Fruit fly (Drosophila melanogaster) whole organism, embryonic: Measurements from ENCODE around the gene CG13893.
A peak's percentile ranks its signal among the peaks of the same experiment; 100 is the strongest.

Source experiments
- Adf1 ChIP-seq: fragments of 200-800 bp; sonication (Bioruptor generic); IDR thresholded peaks from 2 replicates; pipeline ENCODE4 v1.3.6; 2022; ENCODE audit warnings: missing biosample characterization, missing genetic modification characterization
- Atf-2 ChIP-seq: fragments of 200-800 bp; sonication (Bioruptor generic); optimal IDR thresholded peaks from 2 replicates; lab custom pipeline; 2016; ENCODE audit warnings: missing biosample characterization, missing genetic modification characterization
- Blimp-1 ChIP-seq: fragments of 200-800 bp; sonication (Bioruptor generic); optimal IDR thresholded peaks from 3 replicates; lab custom pipeline; 2018; ENCODE audit warnings: missing biosample characterization, missing genetic modification characterization, mild to moderate bottlenecking, moderate library complexity, missing genetic modification reagents
- CG10209 ChIP-seq: fragments of 200-800 bp; sonication (Bioruptor generic); optimal IDR thresholded peaks from 3 replicates; lab custom pipeline; 2017; ENCODE audit warnings: missing biosample characterization, mild to moderate bottlenecking, missing genetic modification characterization, missing genetic modification reagents
- CG11456 ChIP-seq: fragments of 200-800 bp; sonication (Bioruptor generic); IDR thresholded peaks from 3 replicates; pipeline ENCODE4 v1.3.6; 2022; ENCODE audit warnings: missing biosample characterization, missing genetic modification characterization
- CG12104 ChIP-seq: fragments of 200-800 bp; sonication (Bioruptor generic); optimal IDR thresholded peaks from 3 replicates; lab custom pipeline; 2016; ENCODE audit warnings: missing biosample characterization, missing genetic modification characterization
- CG1233 ChIP-seq: fragments of 200-800 bp; sonication (Bioruptor generic); optimal IDR thresholded peaks from 4 replicates; lab custom pipeline; 2018; ENCODE audit warnings: missing biosample characterization, mild to moderate bottlenecking, missing genetic modification characterization
- CG12769 ChIP-seq: fragments of 200-800 bp; sonication (Bioruptor generic); optimal IDR thresholded peaks from 2 replicates; lab custom pipeline; 2019; ENCODE audit warnings: missing biosample characterization, mild to moderate bottlenecking, missing genetic modification characterization, moderate library complexity
- CG16779 ChIP-seq: fragments of 200-800 bp; sonication (Bioruptor generic); IDR thresholded peaks from 2 replicates; pipeline ENCODE4 v1.3.6; 2022; ENCODE audit warnings: missing biosample characterization, missing genetic modification characterization
- CG17385 ChIP-seq: fragments of 200-800 bp; sonication (Bioruptor generic); optimal IDR thresholded peaks from 3 replicates; lab custom pipeline; 2018; ENCODE audit warnings: missing biosample characterization, mild to moderate bottlenecking, missing genetic modification characterization
- CG18476 ChIP-seq: fragments of 200-800 bp; sonication (Bioruptor generic); optimal IDR thresholded peaks from 2 replicates; lab custom pipeline; 2016; ENCODE audit warnings: missing biosample characterization, mild to moderate bottlenecking, missing genetic modification characterization
- CG2678 ChIP-seq: fragments of 200-800 bp; sonication (Bioruptor generic); optimal IDR thresholded peaks from 3 replicates; lab custom pipeline; 2019; ENCODE audit warnings: missing biosample characterization, mild to moderate bottlenecking, missing genetic modification characterization, moderate library complexity
- CG32772 ChIP-seq: fragments of 200-800 bp; sonication (Bioruptor generic); IDR thresholded peaks from 2 replicates; pipeline ENCODE4 v1.3.6; 2022; ENCODE audit warnings: missing biosample characterization, missing genetic modification characterization
- CG42726 ChIP-seq: fragments of 200-800 bp; sonication (Bioruptor generic); IDR thresholded peaks from 2 replicates; pipeline ENCODE4 v1.3.6; 2022; ENCODE audit warnings: missing biosample characterization, missing genetic modification characterization; ENCODE audit not compliant: partially characterized antibody
- CG4328 ChIP-seq: fragments of 200-800 bp; sonication (Bioruptor generic); optimal IDR thresholded peaks from 3 replicates; lab custom pipeline; 2017; ENCODE audit warnings: missing biosample characterization, missing genetic modification reagents, missing genetic modification characterization
- CG6175 ChIP-seq: fragments of 200-800 bp; sonication (Bioruptor generic); IDR thresholded peaks from 3 replicates; pipeline ENCODE4 v1.3.6; 2022; ENCODE audit warnings: missing biosample characterization, missing genetic modification characterization
- CG8478 ChIP-seq: fragments of >200 bp; optimal IDR thresholded peaks from 2 replicates; lab custom pipeline; 2018
- D19B ChIP-seq: fragments of 200-800 bp; sonication (Bioruptor generic); optimal IDR thresholded peaks from 2 replicates; lab custom pipeline; 2017; ENCODE audit warnings: missing biosample characterization, mild to moderate bottlenecking, missing genetic modification characterization
- Dbx ChIP-seq: fragments of 200-800 bp; sonication (Bioruptor generic); IDR thresholded peaks from 3 replicates; pipeline ENCODE4 v1.3.6; 2022; ENCODE audit warnings: missing biosample characterization, missing genetic modification characterization
- Fer2 ChIP-seq: fragments of 200-800 bp; sonication (Bioruptor generic); optimal IDR thresholded peaks from 2 replicates; lab custom pipeline; 2018; ENCODE audit warnings: missing biosample characterization, mild to moderate bottlenecking, missing genetic modification characterization, moderate library complexity
- GATAe ChIP-seq: fragments of 200-800 bp; sonication (Bioruptor generic); conservative IDR thresholded peaks from 2 replicates; pipeline ENCODE4 v1.3.6; 2022; ENCODE audit warnings: missing biosample characterization, missing genetic modification characterization
- Gug ChIP-seq: fragments of 200-800 bp; sonication (Bioruptor generic); IDR thresholded peaks from 4 replicates; pipeline ENCODE4 v1.3.6; 2022; ENCODE audit warnings: missing biosample characterization, missing genetic modification characterization
- HLH54F ChIP-seq: fragments of 200-800 bp; sonication (Bioruptor generic); optimal IDR thresholded peaks from 3 replicates; lab custom pipeline; 2016; ENCODE audit warnings: missing biosample characterization, missing genetic modification characterization
- Opbp ChIP-seq: fragments of 200-800 bp; sonication (Bioruptor generic); IDR thresholded peaks from 3 replicates; pipeline ENCODE4 v1.3.6; 2022; ENCODE audit warnings: missing biosample characterization, missing genetic modification characterization; ENCODE audit not compliant: partially characterized antibody
- ac ChIP-seq: fragments of 200-800 bp; sonication (Bioruptor generic); optimal IDR thresholded peaks from 3 replicates; lab custom pipeline; 2017; ENCODE audit warnings: missing biosample characterization, mild to moderate bottlenecking, missing genetic modification characterization
- al ChIP-seq: fragments of 200-800 bp; sonication (Bioruptor generic); IDR thresholded peaks from 2 replicates; pipeline ENCODE4 v1.3.6; 2022; ENCODE audit warnings: missing biosample characterization, missing genetic modification characterization
- ap ChIP-seq: fragments of 200-800 bp; sonication (Bioruptor generic); IDR thresholded peaks from 2 replicates; pipeline ENCODE4 v1.3.6; 2022; ENCODE audit warnings: missing biosample characterization, missing genetic modification characterization
- ase ChIP-seq: fragments of 200-800 bp; sonication (Bioruptor generic); IDR thresholded peaks from 3 replicates; pipeline ENCODE4 v1.3.6; 2022; ENCODE audit warnings: missing biosample characterization, missing genetic modification characterization
- ato ChIP-seq: fragments of 200-800 bp; sonication (Bioruptor generic); IDR thresholded peaks from 2 replicates; pipeline ENCODE4 v1.3.6; 2022; ENCODE audit warnings: missing biosample characterization, missing genetic modification characterization; ENCODE audit not compliant: partially characterized antibody
- cad ChIP-seq: fragments of >200 bp; optimal IDR thresholded peaks from 2 replicates; lab custom pipeline; 2017; ENCODE audit warnings: missing biosample characterization, missing genetic modification characterization
- chif ChIP-seq, 2 experiments: fragments of 200-800 bp; sonication (Bioruptor generic); optimal IDR thresholded peaks; 3 replicates each; lab custom pipeline; 2016; ENCODE audit warnings: missing biosample characterization in 2 of 2, missing genetic modification characterization in 2 of 2
- ci ChIP-seq: fragments of 200-800 bp; sonication (Bioruptor generic); IDR thresholded peaks from 3 replicates; pipeline ENCODE4 v1.3.6; 2022; ENCODE audit warnings: missing biosample characterization, missing genetic modification characterization
- crc ChIP-seq: fragments of 200-800 bp; sonication (Bioruptor generic); optimal IDR thresholded peaks from 2 replicates; lab custom pipeline; 2016; ENCODE audit warnings: missing biosample characterization, missing genetic modification characterization
- emc ChIP-seq: fragments of 200-800 bp; sonication (Bioruptor generic); optimal IDR thresholded peaks from 2 replicates; lab custom pipeline; 2016; ENCODE audit warnings: missing biosample characterization, missing genetic modification characterization
- ftz-f1 ChIP-seq: fragments of 200-800 bp; sonication (Bioruptor generic); optimal IDR thresholded peaks from 2 replicates; lab custom pipeline; 2016; ENCODE audit warnings: missing biosample characterization, missing genetic modification characterization
- gt ChIP-seq: fragments of 200-800 bp; sonication (Bioruptor generic); IDR thresholded peaks from 2 replicates; pipeline ENCODE4 v1.3.6; 2022; ENCODE audit warnings: missing biosample characterization, missing genetic modification characterization
- ind ChIP-seq: fragments of 200-800 bp; sonication (Bioruptor generic); optimal IDR thresholded peaks from 3 replicates; lab custom pipeline; 2016; ENCODE audit warnings: missing biosample characterization, missing genetic modification characterization
- kah ChIP-seq: fragments of 200-800 bp; sonication (Bioruptor generic); optimal IDR thresholded peaks from 2 replicates; lab custom pipeline; 2018; ENCODE audit warnings: missing biosample characterization, mild to moderate bottlenecking, missing genetic modification characterization
- klu ChIP-seq: fragments of 200-800 bp; sonication (Bioruptor generic); IDR thresholded peaks from 2 replicates; pipeline ENCODE4 v1.3.6; 2022; ENCODE audit warnings: missing biosample characterization, missing genetic modification characterization
- lbe ChIP-seq: fragments of 200-800 bp; sonication (Bioruptor generic); optimal IDR thresholded peaks from 2 replicates; lab custom pipeline; 2016; ENCODE audit warnings: missing biosample characterization, mild to moderate bottlenecking, missing genetic modification characterization
- mam ChIP-seq: fragments of 200-800 bp; sonication (Bioruptor generic); optimal IDR thresholded peaks from 3 replicates; lab custom pipeline; 2016; ENCODE audit warnings: missing biosample characterization, missing genetic modification characterization
- nerfin-1 ChIP-seq: fragments of 200-800 bp; sonication (Bioruptor generic); optimal IDR thresholded peaks from 3 replicates; lab custom pipeline; 2019; ENCODE audit warnings: missing biosample characterization, mild to moderate bottlenecking, missing genetic modification characterization, moderate library complexity
- sens-2 ChIP-seq: fragments of 200-800 bp; sonication (Bioruptor generic); IDR thresholded peaks from 2 replicates; pipeline ENCODE4 v1.3.6; 2022; ENCODE audit warnings: missing biosample characterization, missing genetic modification characterization
- sim ChIP-seq: fragments of 200-800 bp; sonication (Bioruptor generic); IDR thresholded peaks from 2 replicates; pipeline ENCODE4 v1.3.6; 2022; ENCODE audit warnings: missing biosample characterization, missing genetic modification characterization
- sisA ChIP-seq: fragments of 200-800 bp; sonication (Bioruptor generic); IDR thresholded peaks from 2 replicates; pipeline ENCODE4 v1.3.6; 2022; ENCODE audit warnings: missing biosample characterization, missing genetic modification characterization
- slbo ChIP-seq: fragments of 200-800 bp; sonication (Bioruptor generic); IDR thresholded peaks from 2 replicates; pipeline ENCODE4 v1.3.6; 2022; ENCODE audit warnings: missing biosample characterization, missing genetic modification characterization
- tll ChIP-seq, 2 experiments: fragments of 200-800 bp in 1 of 2; fragments of >200 bp in 1 of 2; sonication (Bioruptor generic) in 1 of 2; optimal IDR thresholded peaks; 2 replicates each; lab custom pipeline; 2017 to 2019; ENCODE audit warnings: missing biosample characterization in 2 of 2, missing genetic modification characterization in 2 of 2, mild to moderate bottlenecking in 1 of 2, moderate library complexity in 1 of 2
- vvl ChIP-seq: fragments of 200-800 bp; sonication (Bioruptor generic); IDR thresholded peaks from 2 replicates; pipeline ENCODE4 v1.3.6; 2022; ENCODE audit warnings: missing biosample characterization, missing genetic modification characterization
- yki ChIP-seq: fragments of >200 bp; optimal IDR thresholded peaks from 3 replicates; lab custom pipeline; 2018
- zen2 ChIP-seq: fragments of 200-800 bp; sonication (Bioruptor generic); IDR thresholded peaks from 3 replicates; pipeline ENCODE4 v1.3.6; 2022; ENCODE audit warnings: missing biosample characterization, missing genetic modification characterization; ENCODE audit not compliant: partially characterized antibody

CG13893 gene

dm6 chr3L:634319-635015, 30.7 kb upstream of the CG13893 start (continued):
- TF ChIP-seq tll (GFP tag; optimal IDR thresholded peaks at IDR 0.05; lab: Kevin White, UChicago) (peak in 1 of 2 experiments; percentile 12), ftz-f1 (GFP tag; lab: Kevin White, UChicago) (no peak), nerfin-1 (peak; percentile 88), CG12769 (tag; lab: Kevin White, UChicago) (peak; percentile 47), Blimp-1 (GFP tag; lab: Kevin White, UChicago) (peak; percentile 94), vvl (GFP tag; lab: Robert Waterston, UW) (peak; percentile 93), crc (GFP tag; lab: Kevin White, UChicago) (peak; percentile 92), CG32772 (GFP tag; lab: Robert Waterston, UW) (peak; percentile 93), CG12104 (GFP tag; lab: Kevin White, UChicago) (peak; percentile 86), Dbx (GFP tag; lab: Robert Waterston, UW) (no peak; the same call in 2 of the 3 replicates), Fer2 (peak; percentile 50), chif (GFP tag; optimal IDR thresholded peaks at IDR 0.05; lab: Kevin White, UChicago) (peak; percentile 94 to 97), HLH54F (peak; percentile 88), ci (peak; percentile 97), yki (no peak), emc (peak; percentile 60), CG16779 (GFP tag; lab: Robert Waterston, UW) (0 out of 2 replicates have a peak, but pooled peaks have one; percentile 29), sim (GFP tag; lab: Robert Waterston, UW) (peak; percentile 90), gt (GFP tag; lab: Robert Waterston, UW) (peak; percentile 82), cad (GFP tag; lab: Kevin White, UChicago) (no peak), klu (GFP tag; lab: Robert Waterston, UW) (peak; percentile 71), CG17385 (GFP tag; lab: Kevin White, UChicago) (peak; percentile 91), CG10209 (GFP tag; lab: Kevin White, UChicago) (peak; percentile 93), D19B (peak; percentile 25), sisA (GFP tag; lab: Robert Waterston, UW) (peak; percentile 93), Gug (peak; percentile 85), Atf-2 (GFP tag; lab: Kevin White, UChicago) (peak; percentile 89), ase (GFP tag; lab: Robert Waterston, UW) (peak; percentile 87), CG1233 (GFP tag; lab: Kevin White, UChicago) (peak; percentile 85), slbo (GFP tag; lab: Robert Waterston, UW) (peak; percentile 80), ato (no peak), Opbp (GFP tag; lab: Robert Waterston, UW) (no peak), sens-2 (GFP tag; lab: Robert Waterston, UW) (peak; percentile 90), GATAe (GFP tag; lab: Robert Waterston, UW) (no peak), zen2 (GFP tag; lab: Robert Waterston, UW) (no peak), al (GFP tag; lab: Robert Waterston, UW) (no peak; the same call in 1 of the 2 replicates), ap (peak; percentile 88), kah (GFP tag; lab: Kevin White, UChicago) (peak; percentile 80), ac (GFP tag; lab: Kevin White, UChicago) (peak; percentile 81), lbe (GFP tag; lab: Kevin White, UChicago) (peak; percentile 5), Adf1 (GFP tag; lab: Robert Waterston, UW) (peak; percentile 7; the same call in 1 of the 2 replicates), CG6175 (peak; percentile 75; the same call in 2 of the 3 replicates), CG11456 (GFP tag; lab: Robert Waterston, UW) (peak; percentile 83), CG2678 (tag; lab: Kevin White, UChicago) (peak; percentile 91), CG8478 (lab: Kevin White, UChicago) (no peak), CG42726 (GFP tag; lab: Robert Waterston, UW) (no peak), mam (peak; percentile 80), ind (GFP tag; lab: Kevin White, UChicago) (peak; percentile 89), CG18476 (peak; percentile 84), CG4328 (peak; percentile 81)
